Worm (Caenorhabditis elegans) whole organism, L1 larva: ENCODE measurements around the gene Y22D7AL.11.

Source experiments
- C34B4.2 ChIP-seq: sonication (generic microtip); optimal IDR thresholded peaks from 2 replicates; lab custom pipeline; 2017; ENCODE audit warnings: mild to moderate bottlenecking, missing genetic modification characterization, missing compliant biosample characterization
- aha-1 ChIP-seq: fragments of 150-350 bp; optimal IDR thresholded peaks from 2 replicates; lab custom pipeline; 2014; ENCODE audit warnings: missing biosample characterization, missing genetic modification characterization
- alr-1 ChIP-seq: fragments of 200-800 bp; sonication (Bioruptor generic); optimal IDR thresholded peaks from 2 replicates; lab custom pipeline; 2018; ENCODE audit warnings: borderline replicate concordance, mild to moderate bottlenecking, missing genetic modification characterization, missing compliant biosample characterization
- aly-2 ChIP-seq: fragments of 150-350 bp; optimal IDR thresholded peaks from 2 replicates; lab custom pipeline; 2014; ENCODE audit warnings: missing biosample characterization, missing genetic modification characterization
- blmp-1 ChIP-seq: fragments of 150-350 bp; optimal IDR thresholded peaks from 2 replicates; lab custom pipeline; 2014; ENCODE audit warnings: missing biosample characterization, missing genetic modification characterization
- ceh-63 ChIP-seq: fragments of 200-800 bp; sonication (Bioruptor generic); optimal IDR thresholded peaks from 2 replicates; lab custom pipeline; 2018; ENCODE audit warnings: mild to moderate bottlenecking, missing genetic modification characterization, missing compliant biosample characterization
- ceh-8 ChIP-seq: fragments of 200-800 bp; sonication (Bioruptor generic); optimal IDR thresholded peaks from 2 replicates; lab custom pipeline; 2018; ENCODE audit warnings: mild to moderate bottlenecking, missing genetic modification characterization, moderate library complexity, missing compliant biosample characterization
- ceh-82 ChIP-seq, 3 experiments: fragments of 150-350 bp in 1 of 3; sonication (generic microtip) in 2 of 3; optimal IDR thresholded peaks; 2 replicates each; lab custom pipeline; 2014 to 2017; ENCODE audit warnings: missing biosample characterization in 3 of 3, missing genetic modification characterization in 3 of 3
- ceh-90 ChIP-seq: sonication (generic microtip); optimal IDR thresholded peaks from 2 replicates; lab custom pipeline; 2016; ENCODE audit warnings: missing genetic modification characterization, missing compliant biosample characterization
- ces-1 ChIP-seq: fragments of 150-350 bp; optimal IDR thresholded peaks from 2 replicates; lab custom pipeline; 2014; ENCODE audit warnings: missing biosample characterization, missing genetic modification reagents, missing genetic modification characterization
- dsc-1 ChIP-seq: sonication (generic microtip); optimal IDR thresholded peaks from 2 replicates; lab custom pipeline; 2016; ENCODE audit warnings: mild to moderate bottlenecking, missing genetic modification characterization, missing compliant biosample characterization
- efl-1 ChIP-seq, 4 experiments: fragments of 150-350 bp; optimal IDR thresholded peaks in 3 of 4; peaks in 1 of 4; 1 replicate in 1 of 4; 2 replicates in 3 of 4; lab custom pipeline; 2014; ENCODE audit warnings: missing biosample characterization in 2 of 4, missing genetic modification characterization in 2 of 4, missing genetic modification reagents in 2 of 4
- efl-3 ChIP-seq: fragments of 200-800 bp; sonication (Bioruptor generic); optimal IDR thresholded peaks from 2 replicates; lab custom pipeline; 2018; ENCODE audit warnings: mild to moderate bottlenecking, missing genetic modification characterization, missing compliant biosample characterization
- elt-2 ChIP-seq: sonication (generic microtip); optimal IDR thresholded peaks from 2 replicates; lab custom pipeline; 2016; ENCODE audit warnings: missing genetic modification characterization, mild to moderate bottlenecking, inconsistent platforms, missing compliant biosample characterization, missing genetic modification reagents
- fkh-4 ChIP-seq: sonication (generic microtip); optimal IDR thresholded peaks from 2 replicates; lab custom pipeline; 2016; ENCODE audit warnings: missing compliant biosample characterization, missing genetic modification characterization, borderline replicate concordance
- fos-1 ChIP-seq: fragments of 150-350 bp; optimal IDR thresholded peaks from 2 replicates; lab custom pipeline; 2014; ENCODE audit warnings: missing biosample characterization, missing genetic modification characterization
- hlh-17 ChIP-seq: fragments of 200-800 bp; sonication (Bioruptor generic); optimal IDR thresholded peaks from 2 replicates; lab custom pipeline; 2018; ENCODE audit warnings: missing genetic modification characterization, mild to moderate bottlenecking, missing compliant biosample characterization, moderate library complexity, borderline replicate concordance
- hpl-2 ChIP-seq: fragments of 150-350 bp; optimal IDR thresholded peaks from 2 replicates; lab custom pipeline; 2014; ENCODE audit warnings: missing biosample characterization, missing genetic modification reagents, missing genetic modification characterization
- jun-1 ChIP-seq: fragments of 150-350 bp; optimal IDR thresholded peaks from 2 replicates; lab custom pipeline; 2014; ENCODE audit warnings: missing biosample characterization, missing genetic modification reagents, missing genetic modification characterization
- lin-35 ChIP-seq, 2 experiments: fragments of 150-350 bp; optimal IDR thresholded peaks; 2 replicates each; lab custom pipeline; 2014; ENCODE audit warnings: missing biosample characterization in 2 of 2, missing genetic modification characterization in 2 of 2, missing genetic modification reagents in 2 of 2
- lsy-2 ChIP-seq, 2 experiments: fragments of 150-350 bp; optimal IDR thresholded peaks; 2 replicates each; lab custom pipeline; 2014; ENCODE audit warnings: missing biosample characterization in 2 of 2, missing genetic modification characterization in 2 of 2
- mep-1 ChIP-seq: fragments of 150-350 bp; optimal IDR thresholded peaks from 2 replicates; lab custom pipeline; 2014; ENCODE audit warnings: missing biosample characterization, missing genetic modification characterization
- nhr-47 ChIP-seq: sonication (generic microtip); optimal IDR thresholded peaks from 2 replicates; lab custom pipeline; 2016; ENCODE audit warnings: mild to moderate bottlenecking, missing genetic modification characterization, moderate library complexity, missing compliant biosample characterization
- nhr-71 ChIP-seq: sonication (generic microtip); optimal IDR thresholded peaks from 2 replicates; lab custom pipeline; 2016; ENCODE audit warnings: mild to moderate bottlenecking, missing genetic modification characterization, moderate library complexity, missing compliant biosample characterization
- nhr-76 ChIP-seq: sonication (generic microtip); optimal IDR thresholded peaks from 2 replicates; lab custom pipeline; 2017; ENCODE audit warnings: missing biosample characterization, missing genetic modification characterization
- nhr-85 ChIP-seq: sonication (generic microtip); peaks from one replicate; lab custom pipeline; 2016; ENCODE audit warnings: missing genetic modification characterization, inconsistent platforms, missing compliant biosample characterization
- nhr-90 ChIP-seq: sonication (generic microtip); optimal IDR thresholded peaks from 2 replicates; lab custom pipeline; 2016; ENCODE audit warnings: mild to moderate bottlenecking, missing genetic modification characterization, missing compliant biosample characterization; ENCODE audit not compliant: poor library complexity
- pax-3 ChIP-seq: fragments of 200-800 bp; sonication (Bioruptor generic); optimal IDR thresholded peaks from 2 replicates; lab custom pipeline; 2018; ENCODE audit warnings: mild to moderate bottlenecking, missing genetic modification characterization, moderate library complexity, missing compliant biosample characterization
- pqm-1 ChIP-seq: sonication (generic microtip); optimal IDR thresholded peaks from 3 replicates; lab custom pipeline; 2017; ENCODE audit warnings: missing biosample characterization, missing genetic modification characterization
- rnt-1 ChIP-seq: sonication (generic microtip); optimal IDR thresholded peaks from 2 replicates; lab custom pipeline; 2016; ENCODE audit warnings: mild to moderate bottlenecking, missing genetic modification characterization, moderate library complexity, missing compliant biosample characterization
- sox-4 ChIP-seq: sonication (generic microtip); optimal IDR thresholded peaks from 2 replicates; lab custom pipeline; 2016; ENCODE audit warnings: missing genetic modification characterization, missing compliant biosample characterization
- sptf-1 ChIP-seq: fragments of 150-350 bp; optimal IDR thresholded peaks from 2 replicates; lab custom pipeline; 2014; ENCODE audit warnings: missing biosample characterization, missing genetic modification characterization
- unc-130 ChIP-seq: fragments of 150-350 bp; optimal IDR thresholded peaks from 2 replicates; lab custom pipeline; 2017; ENCODE audit warnings: missing biosample characterization, missing genetic modification characterization, inconsistent platforms
- unc-30 ChIP-seq: sonication (generic microtip); optimal IDR thresholded peaks from 2 replicates; lab custom pipeline; 2017; ENCODE audit warnings: missing biosample characterization, missing genetic modification characterization
- unc-62 ChIP-seq: fragments of 150-350 bp; optimal IDR thresholded peaks from 2 replicates; lab custom pipeline; 2014; ENCODE audit warnings: missing biosample characterization, missing genetic modification reagents, missing genetic modification characterization
- unc-98 ChIP-seq: fragments of 200-800 bp; sonication (Bioruptor generic); IDR thresholded peaks from 2 replicates; pipeline ENCODE4 v1.3.6; 2022; ENCODE audit warnings: missing genetic modification characterization, missing compliant biosample characterization
- ztf-4 ChIP-seq: fragments of 150-350 bp; optimal IDR thresholded peaks from 2 replicates; lab custom pipeline; 2014; ENCODE audit warnings: missing biosample characterization, missing genetic modification characterization

Gene Y22D7AL.11

DNA sequence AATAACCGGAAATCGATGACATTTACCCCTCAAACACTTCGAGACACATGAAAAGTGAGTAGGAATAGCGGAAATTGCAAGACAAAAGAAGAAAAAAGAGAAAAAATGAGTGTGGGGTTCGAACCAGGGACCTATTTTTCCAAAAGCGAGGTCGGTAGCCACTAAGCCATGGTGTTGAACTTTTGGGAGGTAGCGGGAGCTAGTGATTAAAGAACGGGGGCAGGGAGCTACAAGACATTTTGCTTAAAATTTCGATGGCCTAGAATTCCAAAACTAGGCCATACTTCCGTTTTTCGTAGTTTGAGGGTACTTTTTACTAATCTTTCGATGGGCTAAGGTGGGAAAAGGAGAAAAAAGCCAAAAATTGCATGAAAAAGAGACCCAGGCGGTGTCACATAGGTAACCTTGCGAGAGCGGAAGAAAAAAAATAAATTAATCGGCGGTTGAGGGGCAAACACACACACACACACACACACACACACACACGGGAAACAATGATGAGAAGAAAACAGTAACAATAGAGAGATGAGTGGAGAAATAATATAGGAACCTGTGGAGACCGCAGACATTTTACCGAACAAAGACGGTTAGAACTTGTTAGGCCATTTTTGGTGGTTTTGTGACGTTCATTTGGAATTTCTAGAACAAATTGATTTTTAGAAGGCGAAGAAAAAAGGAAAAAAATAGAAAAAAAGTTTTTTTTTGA, 32.6 kb downstream of the Y22D7AL.11 start (continued):
- peak; percentile 54 for TF ChIP-seq ceh-90 (tag; lab: Kevin White, UChicago)
- TF ChIP-seq ceh-63, result no peak
- no peak for TF ChIP-seq sptf-1 (tag; lab: Kevin White, UChicago)
- TF ChIP-seq dsc-1, result peak; percentile 46
- TF ChIP-seq ces-1 (GFP tag; lab: Kevin White, UChicago), result no peak
- no peak for TF ChIP-seq C34B4.2 (tag; lab: Kevin White, UChicago)
- TF ChIP-seq ceh-8, result no peak
- TF ChIP-seq pqm-1 (tag; lab: Kevin White, UChicago), result no peak
- TF ChIP-seq lin-35 (GFP tag; optimal IDR thresholded peaks at IDR 0.05; lab: Kevin White, UChicago), result no peak
- TF ChIP-seq nhr-71 (tag; lab: Kevin White, UChicago), result peak; percentile 53
- no peak for TF ChIP-seq hlh-17 (GFP tag; lab: Kevin White, UChicago)
- TF ChIP-seq lsy-2 (tag; optimal IDR thresholded peaks at IDR 0.05; lab: Kevin White, UChicago), result peak in 1 of 2 experiments; percentile 2
- TF ChIP-seq alr-1 (tag; lab: Kevin White, UChicago), result no peak

- no peak for TF ChIP-seq sptf-1 (tag; lab: Kevin White, UChicago)
- TF ChIP-seq rnt-1 (tag; lab: Kevin White, UChicago), result peak; percentile 16
- no peak for TF ChIP-seq ces-1 (GFP tag; lab: Kevin White, UChicago)
- no peak for TF ChIP-seq pax-3
- TF ChIP-seq unc-130 (tag; lab: Kevin White, UChicago), result no peak
- TF ChIP-seq efl-1 (optimal IDR thresholded peaks at IDR 0.05; lab: Kevin White, UChicago), result no peak
- no peak for TF ChIP-seq efl-1 (GFP tag; optimal IDR thresholded peaks at IDR 0.05 in 1 of 2; lab: Kevin White, UChicago)
- TF ChIP-seq nhr-85 (tag; lab: Kevin White, UChicago), result no peak
- no peak for TF ChIP-seq aha-1 (tag; lab: Kevin White, UChicago)
- peak; percentile 13 for TF ChIP-seq nhr-47 (tag; lab: Kevin White, UChicago)
- TF ChIP-seq fkh-4 (tag; lab: Kevin White, UChicago), result no peak
- no peak for TF ChIP-seq unc-62 (GFP tag; lab: Kevin White, UChicago)
- TF ChIP-seq ceh-63, result no peak
- TF ChIP-seq aly-2 (tag; lab: Kevin White, UChicago), result no peak
- no peak for TF ChIP-seq fos-1 (tag; lab: Kevin White, UChicago)
- TF ChIP-seq hlh-17 (GFP tag; lab: Kevin White, UChicago), result no peak
- no peak for TF ChIP-seq nhr-76 (tag; lab: Kevin White, UChicago)
- TF ChIP-seq mep-1 (tag; lab: Kevin White, UChicago), result no peak
- peak; percentile 5 for TF ChIP-seq nhr-71 (tag; lab: Kevin White, UChicago)
- TF ChIP-seq elt-2 (tag; lab: Kevin White, UChicago), result no peak
- no peak for TF ChIP-seq ztf-4 (tag; lab: Kevin White, UChicago)
- TF ChIP-seq efl-3 (GFP tag; lab: Kevin White, UChicago), result no peak
- no peak for TF ChIP-seq hpl-2
- TF ChIP-seq nhr-90, result peak; percentile 2
- peak in 1 of 3 experiments; percentile 3 for TF ChIP-seq ceh-82 (tag; optimal IDR thresholded peaks at IDR 0.05; lab: Kevin White, UChicago)
- TF ChIP-seq jun-1 (tag; lab: Kevin White, UChicago), result no peak
- TF ChIP-seq unc-30 (tag; lab: Kevin White, UChicago), result no peak
- TF ChIP-seq unc-98 (GFP tag; lab: Robert Waterston, UW), result no peak
- no peak for TF ChIP-seq sox-4 (tag; lab: Kevin White, UChicago)
- no peak for TF ChIP-seq blmp-1 (tag; lab: Kevin White, UChicago)
Measured at ce11 chrIII:1600670-1601194, 33.4 kb downstream of the Y22D7AL.11 start, which contains the start of gene sms-3. Gene sms-3, minus strand, starts transcription at chrIII:1601144.
